Fruit fly (Drosophila melanogaster) whole organism, embryonic: Measurements from ENCODE around the gene CG7551.

Source experiments
- ATbp ChIP-seq: fragments of 200-800 bp; sonication (Bioruptor generic); optimal IDR thresholded peaks from 2 replicates; lab custom pipeline; 2017; ENCODE audit warnings: missing biosample characterization, mild to moderate bottlenecking, missing genetic modification characterization, missing genetic modification reagents
- Aef1 ChIP-seq: fragments of 200-800 bp; sonication (Bioruptor generic); IDR thresholded peaks from 3 replicates; pipeline ENCODE4 v1.3.6; 2022; ENCODE audit warnings: missing biosample characterization, missing genetic modification characterization
- Asciz ChIP-seq: fragments of 200-800 bp; sonication (Bioruptor generic); optimal IDR thresholded peaks from 2 replicates; lab custom pipeline; 2017; ENCODE audit warnings: missing biosample characterization, mild to moderate bottlenecking, missing genetic modification characterization, missing genetic modification reagents
- Bgb ChIP-seq: fragments of 200-800 bp; sonication (Bioruptor generic); IDR thresholded peaks from 2 replicates; pipeline ENCODE4 v1.3.6; 2022; ENCODE audit warnings: missing biosample characterization, missing genetic modification characterization; ENCODE audit not compliant: partially characterized antibody
- CG10565 ChIP-seq: fragments of 200-800 bp; sonication (Bioruptor generic); optimal IDR thresholded peaks from 3 replicates; lab custom pipeline; 2016; ENCODE audit warnings: missing biosample characterization, mild to moderate bottlenecking, missing genetic modification characterization
- CG11696 ChIP-seq: fragments of 200-800 bp; sonication (Bioruptor generic); IDR thresholded peaks from 2 replicates; pipeline ENCODE4 v1.3.6; 2022; ENCODE audit warnings: missing biosample characterization, missing genetic modification characterization
- CG1233 ChIP-seq: fragments of 200-800 bp; sonication (Bioruptor generic); optimal IDR thresholded peaks from 4 replicates; lab custom pipeline; 2018; ENCODE audit warnings: missing biosample characterization, mild to moderate bottlenecking, missing genetic modification characterization
- CG1529 ChIP-seq: fragments of 200-800 bp; sonication (Bioruptor generic); optimal IDR thresholded peaks from 3 replicates; lab custom pipeline; 2018; ENCODE audit warnings: missing biosample characterization, missing genetic modification characterization
- CG15479 ChIP-seq: fragments of 200-800 bp; sonication (Bioruptor generic); optimal IDR thresholded peaks from 3 replicates; lab custom pipeline; 2019; ENCODE audit warnings: missing biosample characterization, mild to moderate bottlenecking, missing genetic modification characterization, moderate library complexity
- CG15601 ChIP-seq: fragments of 200-800 bp; sonication (Bioruptor generic); optimal IDR thresholded peaks from 3 replicates; lab custom pipeline; 2019; ENCODE audit warnings: missing biosample characterization, mild to moderate bottlenecking, missing genetic modification characterization, moderate library complexity
- CG15696 ChIP-seq: fragments of 200-800 bp; sonication (Bioruptor generic); optimal IDR thresholded peaks from 2 replicates; lab custom pipeline; 2019; ENCODE audit warnings: missing biosample characterization, mild to moderate bottlenecking, missing genetic modification characterization, moderate library complexity
- CG1603 ChIP-seq: fragments of 200-800 bp; sonication (Bioruptor generic); optimal IDR thresholded peaks from 2 replicates; lab custom pipeline; 2019; ENCODE audit warnings: missing biosample characterization, mild to moderate bottlenecking, missing genetic modification characterization, moderate library complexity
- CG17802 ChIP-seq: fragments of 200-800 bp; sonication (Bioruptor generic); optimal IDR thresholded peaks from 2 replicates; lab custom pipeline; 2018; ENCODE audit warnings: missing biosample characterization, mild to moderate bottlenecking, missing genetic modification characterization, moderate library complexity
- CG2202 ChIP-seq: fragments of 200-800 bp; sonication (Bioruptor generic); optimal IDR thresholded peaks from 2 replicates; lab custom pipeline; 2018; ENCODE audit warnings: missing biosample characterization, mild to moderate bottlenecking, missing genetic modification characterization
- CG33557 ChIP-seq: fragments of 200-800 bp; sonication (Bioruptor generic); optimal IDR thresholded peaks from 2 replicates; lab custom pipeline; 2019; ENCODE audit warnings: missing biosample characterization, mild to moderate bottlenecking, missing genetic modification characterization, moderate library complexity
- CG3407 ChIP-seq: fragments of 200-800 bp; sonication (Bioruptor generic); optimal IDR thresholded peaks from 2 replicates; lab custom pipeline; 2018; ENCODE audit warnings: missing biosample characterization, mild to moderate bottlenecking, missing genetic modification characterization
- CG4707 ChIP-seq: fragments of 200-800 bp; sonication (Bioruptor generic); optimal IDR thresholded peaks from 2 replicates; lab custom pipeline; 2018; ENCODE audit warnings: missing biosample characterization, mild to moderate bottlenecking, missing genetic modification characterization, moderate library complexity
- CG6813 ChIP-seq: fragments of 200-800 bp; sonication (Bioruptor generic); optimal IDR thresholded peaks from 2 replicates; lab custom pipeline; 2017; ENCODE audit warnings: missing biosample characterization, missing genetic modification characterization, mild to moderate bottlenecking, moderate library complexity, missing genetic modification reagents
- CG8478 ChIP-seq: fragments of >200 bp; optimal IDR thresholded peaks from 2 replicates; lab custom pipeline; 2018
- CrebB ChIP-seq: fragments of 200-800 bp; sonication (Bioruptor generic); optimal IDR thresholded peaks from 3 replicates; lab custom pipeline; 2018; ENCODE audit warnings: missing biosample characterization, mild to moderate bottlenecking, missing genetic modification characterization
- D ChIP-seq, 2 experiments: fragments of 200-800 bp in 1 of 2; fragments of >200 bp in 1 of 2; sonication (Bioruptor generic) in 1 of 2; optimal IDR thresholded peaks; 2 replicates in 1 of 2; 3 replicates in 1 of 2; lab custom pipeline; 2017; ENCODE audit warnings: mild to moderate bottlenecking in 1 of 2, missing biosample characterization in 1 of 2, missing genetic modification characterization in 1 of 2, missing genetic modification reagents in 1 of 2
- Deaf1 ChIP-seq: fragments of 200-800 bp; optimal IDR thresholded peaks from 3 replicates; lab custom pipeline; 2019; ENCODE audit warnings: missing biosample characterization, mild to moderate bottlenecking, missing genetic modification characterization, moderate library complexity
- Eip74EF ChIP-seq, 2 experiments: fragments of 200-800 bp in 1 of 2; fragments of >200 bp in 1 of 2; sonication (Bioruptor generic) in 1 of 2; optimal IDR thresholded peaks; 2 replicates each; lab custom pipeline; 2017 to 2019; ENCODE audit warnings: missing biosample characterization in 2 of 2, missing genetic modification characterization in 2 of 2, mild to moderate bottlenecking in 1 of 2, moderate library complexity in 1 of 2
- HHEX ChIP-seq: fragments of 200-800 bp; sonication (Bioruptor generic); optimal IDR thresholded peaks from 3 replicates; lab custom pipeline; 2017; ENCODE audit warnings: missing biosample characterization, mild to moderate bottlenecking, missing genetic modification characterization, missing genetic modification reagents
- Hr3 ChIP-seq: fragments of 200-800 bp; sonication (Bioruptor generic); optimal IDR thresholded peaks from 3 replicates; lab custom pipeline; 2016; ENCODE audit warnings: missing biosample characterization, missing genetic modification characterization
- MTF-1 ChIP-seq: fragments of 200-800 bp; sonication (Bioruptor generic); optimal IDR thresholded peaks from 2 replicates; lab custom pipeline; 2018; ENCODE audit warnings: missing biosample characterization, mild to moderate bottlenecking, missing genetic modification characterization, borderline replicate concordance
- Med ChIP-seq: fragments of 200-800 bp; sonication (Bioruptor generic); peaks from one replicate; lab custom pipeline; 2016; ENCODE audit warnings: missing biosample characterization, missing genetic modification characterization, mild to moderate bottlenecking, inconsistent platforms, moderate library complexity
- Sox100B ChIP-seq: fragments of 200-800 bp; sonication (Bioruptor generic); optimal IDR thresholded peaks from 3 replicates; lab custom pipeline; 2018; ENCODE audit warnings: missing biosample characterization, mild to moderate bottlenecking, missing genetic modification characterization
- Sry-β ChIP-seq: fragments of 200-800 bp; sonication (Bioruptor generic); optimal IDR thresholded peaks from 2 replicates; lab custom pipeline; 2018; ENCODE audit warnings: missing biosample characterization, mild to moderate bottlenecking, missing genetic modification characterization, moderate library complexity
- Trl ChIP-seq, 3 experiments: fragments of >200 bp in 2 of 3; fragments of 200-800 bp in 1 of 3; sonication (Bioruptor generic) in 1 of 3; optimal IDR thresholded peaks; 2 replicates in 1 of 3; 3 replicates in 2 of 3; lab custom pipeline; 2016 to 2017; ENCODE audit warnings: missing biosample characterization in 1 of 3, missing genetic modification characterization in 1 of 3
- Xrp1 ChIP-seq: fragments of 200-800 bp; sonication (Bioruptor generic); IDR thresholded peaks from 2 replicates; pipeline ENCODE4 v1.3.6; 2022; ENCODE audit warnings: missing biosample characterization, missing genetic modification characterization
- bsh ChIP-seq, 2 experiments: fragments of 200-800 bp; sonication (Bioruptor generic); optimal IDR thresholded peaks; 2 replicates each; lab custom pipeline; 2017 to 2018; ENCODE audit warnings: mild to moderate bottlenecking in 2 of 2, missing biosample characterization in 2 of 2, missing genetic modification characterization in 2 of 2, moderate library complexity in 1 of 2
- caup ChIP-seq: fragments of 200-800 bp; sonication (Bioruptor generic); optimal IDR thresholded peaks from 3 replicates; lab custom pipeline; 2017; ENCODE audit warnings: missing biosample characterization, mild to moderate bottlenecking, missing genetic modification characterization, moderate library complexity; ENCODE audit not compliant: severe bottlenecking
- cg ChIP-seq: fragments of 200-800 bp; sonication (Bioruptor generic); optimal IDR thresholded peaks from 3 replicates; lab custom pipeline; 2019; ENCODE audit warnings: missing biosample characterization, mild to moderate bottlenecking, missing genetic modification characterization, moderate library complexity
- chm ChIP-seq: fragments of 200-800 bp; sonication (Bioruptor generic); IDR thresholded peaks from 2 replicates; pipeline ENCODE4 v1.3.6; 2022; ENCODE audit warnings: missing biosample characterization, missing genetic modification characterization
- dmrt11E ChIP-seq: fragments of 200-800 bp; sonication (Bioruptor generic); optimal IDR thresholded peaks from 3 replicates; lab custom pipeline; 2018; ENCODE audit warnings: missing biosample characterization, mild to moderate bottlenecking, missing genetic modification characterization, moderate library complexity
- eve ChIP-seq, 2 experiments: fragments of >200 bp; optimal IDR thresholded peaks; 2 replicates each; lab custom pipeline; 2017; ENCODE audit warnings: missing biosample characterization in 2 of 2, missing genetic modification characterization in 2 of 2
- fd3F ChIP-seq: fragments of 200-800 bp; sonication (Bioruptor generic); optimal IDR thresholded peaks from 2 replicates; lab custom pipeline; 2018; ENCODE audit warnings: missing biosample characterization, mild to moderate bottlenecking, missing genetic modification characterization, moderate library complexity
- fd96Cb ChIP-seq: fragments of 200-800 bp; sonication (Bioruptor generic); optimal IDR thresholded peaks from 2 replicates; lab custom pipeline; 2018; ENCODE audit warnings: missing biosample characterization, mild to moderate bottlenecking, missing genetic modification characterization, moderate library complexity
- gem ChIP-seq: fragments of 200-800 bp; sonication (Bioruptor generic); optimal IDR thresholded peaks from 2 replicates; lab custom pipeline; 2019; ENCODE audit warnings: missing biosample characterization, mild to moderate bottlenecking, missing genetic modification characterization, moderate library complexity
- lola ChIP-seq, 3 experiments: fragments of >200 bp in 2 of 3; fragments of 200-800 bp in 1 of 3; sonication (Bioruptor generic) in 1 of 3; optimal IDR thresholded peaks; 2 replicates each; lab custom pipeline; 2017 to 2019; ENCODE audit warnings: missing biosample characterization in 3 of 3, missing genetic modification characterization in 3 of 3, mild to moderate bottlenecking in 1 of 3, moderate library complexity in 1 of 3
- sens ChIP-seq: fragments of 200-800 bp; sonication (Bioruptor generic); peaks from one replicate; lab custom pipeline; 2016; ENCODE audit warnings: missing biosample characterization, missing genetic modification characterization
- so ChIP-seq: fragments of 200-800 bp; sonication (Bioruptor generic); IDR thresholded peaks from 3 replicates; pipeline ENCODE4 v1.3.6; 2022; ENCODE audit warnings: missing biosample characterization, missing genetic modification characterization
- tap ChIP-seq: fragments of 200-800 bp; optimal IDR thresholded peaks from 3 replicates; lab custom pipeline; 2019; ENCODE audit warnings: missing biosample characterization, mild to moderate bottlenecking, missing genetic modification characterization, moderate library complexity
- tin ChIP-seq: fragments of 200-800 bp; sonication (Bioruptor generic); optimal IDR thresholded peaks from 3 replicates; lab custom pipeline; 2016; ENCODE audit warnings: missing biosample characterization, missing genetic modification characterization
- trem ChIP-seq: fragments of 200-800 bp; optimal IDR thresholded peaks from 3 replicates; lab custom pipeline; 2019; ENCODE audit warnings: missing biosample characterization, mild to moderate bottlenecking, missing genetic modification characterization, moderate library complexity
- zfh1 ChIP-seq: fragments of 200-800 bp; sonication (Bioruptor generic); IDR thresholded peaks from 3 replicates; pipeline ENCODE4 v1.3.6; 2022; ENCODE audit warnings: missing biosample characterization, missing genetic modification characterization
- zfh2 ChIP-seq: fragments of 200-800 bp; sonication (Bioruptor generic); optimal IDR thresholded peaks from 2 replicates; lab custom pipeline; 2016; ENCODE audit warnings: missing biosample characterization, missing genetic modification characterization

CG7551 gene

dm6 chr3L:11491874-11492268, 33.6 kb downstream of the CG7551 start (continued):
- TF ChIP-seq CG10565: no peak
- no peak for TF ChIP-seq Hr3 (GFP tag; lab: Kevin White, UChicago)
- TF ChIP-seq ATbp (GFP tag; lab: Kevin White, UChicago): peak; percentile 51
- no peak for TF ChIP-seq fd3F (GFP tag; lab: Kevin White, UChicago)
- no peak for TF ChIP-seq Trl (optimal IDR thresholded peaks at IDR 0.05; lab: Kevin White, UChicago)
- TF ChIP-seq Trl (GFP tag; optimal IDR thresholded peaks at IDR 0.05; lab: Kevin White, UChicago): no peak
- TF ChIP-seq CG17802: no peak
- TF ChIP-seq fd96Cb (tag; lab: Kevin White, UChicago): peak; percentile 13
- no peak for TF ChIP-seq caup (GFP tag; lab: Kevin White, UChicago)
- TF ChIP-seq CG8478 (lab: Kevin White, UChicago): no peak
- peak; percentile 30 for TF ChIP-seq CG3407 (GFP tag; lab: Kevin White, UChicago)
- TF ChIP-seq HHEX (GFP tag; lab: Kevin White, UChicago): peak; percentile 17
- no peak for TF ChIP-seq chm (GFP tag; lab: Robert Waterston, UW)
- peak; percentile 75 for TF ChIP-seq Med (GFP tag; lab: Kevin White, UChicago)
- TF ChIP-seq so (GFP tag; lab: Robert Waterston, UW): 0 out of 3 replicates have a peak, but pooled peaks have one; percentile 36
- no peak for TF ChIP-seq D (optimal IDR thresholded peaks at IDR 0.05; lab: Kevin White, UChicago)
- TF ChIP-seq D (GFP tag; optimal IDR thresholded peaks at IDR 0.05; lab: Kevin White, UChicago): peak; percentile 52
- no peak for TF ChIP-seq CG11696 (GFP tag; lab: Robert Waterston, UW)
- peak; percentile 30 for TF ChIP-seq CG6813 (GFP tag; lab: Kevin White, UChicago)
- peak; percentile 47; the same call in 1 of the 3 replicates for TF ChIP-seq zfh1
- peak in 1 of 2 experiments; percentile 17 for TF ChIP-seq eve (GFP tag; optimal IDR thresholded peaks at IDR 0.05; lab: Kevin White, UChicago)
- peak; percentile 69 for TF ChIP-seq CG33557
- no peak for TF ChIP-seq CrebB (tag; lab: Kevin White, UChicago)
- peak; percentile 48 for TF ChIP-seq CG1529 (GFP tag; lab: Kevin White, UChicago)
- TF ChIP-seq CG15479 (GFP tag; lab: Kevin White, UChicago): peak; percentile 13
- TF ChIP-seq gem (tag; lab: Kevin White, UChicago): peak; percentile 7
- no peak for TF ChIP-seq Deaf1 (tag; lab: Kevin White, UChicago)
- peak; percentile 3 for TF ChIP-seq trem (tag; lab: Kevin White, UChicago)
- TF ChIP-seq MTF-1 (GFP tag; lab: Kevin White, UChicago): peak; percentile 3
- TF ChIP-seq CG4707 (GFP tag; lab: Kevin White, UChicago): peak; percentile 30
- TF ChIP-seq Asciz (GFP tag; lab: Kevin White, UChicago): peak; percentile 51
- TF ChIP-seq tin (GFP tag; lab: Kevin White, UChicago): no peak
- peak in 1 of 2 experiments; percentile 58 for TF ChIP-seq bsh (GFP tag; optimal IDR thresholded peaks at IDR 0.05; lab: Kevin White, UChicago)
- no peak for TF ChIP-seq Eip74EF (GFP tag; optimal IDR thresholded peaks at IDR 0.05; lab: Kevin White, UChicago)
- TF ChIP-seq CG15696 (tag; lab: Kevin White, UChicago): peak; percentile 67
- peak; percentile 81 for TF ChIP-seq sens (GFP tag; lab: Kevin White, UChicago)
- TF ChIP-seq CG2202: peak; percentile 23
- peak; percentile 56 for TF ChIP-seq dmrt11E (tag; lab: Kevin White, UChicago)
- peak; percentile 48 for TF ChIP-seq Xrp1 (GFP tag; lab: Robert Waterston, UW)
- TF ChIP-seq Sox100B (GFP tag; lab: Kevin White, UChicago): peak; percentile 33
- TF ChIP-seq Sry-β (GFP tag; lab: Kevin White, UChicago): peak; percentile 31
- TF ChIP-seq CG1233 (GFP tag; lab: Kevin White, UChicago): peak; percentile 42
- TF ChIP-seq cg: peak; percentile 8
- TF ChIP-seq Aef1 (GFP tag; lab: Robert Waterston, UW): no peak
- peak in 1 of 3 experiments; percentile 18 for TF ChIP-seq lola (GFP tag; optimal IDR thresholded peaks at IDR 0.05; lab: Kevin White, UChicago)
- no peak for TF ChIP-seq Bgb
- peak; percentile 58 for TF ChIP-seq CG1603 (tag; lab: Kevin White, UChicago)
- peak; percentile 62 for TF ChIP-seq CG15601 (tag; lab: Kevin White, UChicago)
- TF ChIP-seq tap (tag; lab: Kevin White, UChicago): peak; percentile 21
- no peak for TF ChIP-seq zfh2
